Worm (Caenorhabditis elegans) whole organism, late embryonic: ENCODE measurements around the gene nmt-1.
A peak's percentile ranks its signal among the peaks of the same experiment; 100 is the strongest.

Source experiments
- F13H6.1 ChIP-seq: sonication (generic microtip); optimal IDR thresholded peaks from 2 replicates; lab custom pipeline; 2016; ENCODE audit warnings: missing genetic modification characterization, missing compliant biosample characterization
- K02D7.2 ChIP-seq: sonication (generic microtip); optimal IDR thresholded peaks from 2 replicates; lab custom pipeline; 2017; ENCODE audit warnings: mild to moderate bottlenecking, missing genetic modification characterization, missing compliant biosample characterization
- K09A11.1 ChIP-seq: sonication (generic microtip); optimal IDR thresholded peaks from 2 replicates; lab custom pipeline; 2017; ENCODE audit warnings: antibody characterized with exemption, mild to moderate bottlenecking, missing genetic modification characterization, missing compliant biosample characterization; ENCODE audit not compliant: insufficient read depth
- T23F11.4 ChIP-seq: fragments of 200-800 bp; sonication (Bioruptor generic); optimal IDR thresholded peaks from 2 replicates; lab custom pipeline; 2018; ENCODE audit warnings: mild to moderate bottlenecking, missing genetic modification characterization, missing compliant biosample characterization
- Y22D7AL.16 ChIP-seq: sonication (generic microtip); optimal IDR thresholded peaks from 2 replicates; lab custom pipeline; 2016; ENCODE audit warnings: missing genetic modification characterization, missing compliant biosample characterization
- ama-1 ChIP-seq: fragments of 150-350 bp; optimal IDR thresholded peaks from 2 replicates; lab custom pipeline; 2014
- ceh-14 ChIP-seq: sonication (generic microtip); optimal IDR thresholded peaks from 2 replicates; lab custom pipeline; 2016; ENCODE audit warnings: missing genotype, missing genetic modification characterization, missing compliant biosample characterization
- ceh-2 ChIP-seq: sonication (generic microtip); optimal IDR thresholded peaks from 2 replicates; lab custom pipeline; 2016; ENCODE audit warnings: missing genotype, missing genetic modification characterization, missing compliant biosample characterization
- ceh-24 ChIP-seq: sonication (generic microtip); optimal IDR thresholded peaks from 2 replicates; lab custom pipeline; 2016; ENCODE audit warnings: mild to moderate bottlenecking, missing genetic modification characterization, missing compliant biosample characterization
- ceh-31 ChIP-seq: sonication (generic microtip); optimal IDR thresholded peaks from 2 replicates; lab custom pipeline; 2016; ENCODE audit warnings: missing genetic modification characterization, missing compliant biosample characterization
- ceh-45 ChIP-seq: fragments of 200-800 bp; sonication (Bioruptor generic); IDR thresholded peaks from 2 replicates; pipeline ENCODE4 v1.3.6; 2022; ENCODE audit warnings: missing genetic modification reagents, missing genetic modification characterization, missing compliant biosample characterization
- ceh-48 ChIP-seq: sonication (generic microtip); optimal IDR thresholded peaks from 2 replicates; lab custom pipeline; 2016; ENCODE audit warnings: missing genetic modification characterization, inconsistent platforms, missing compliant biosample characterization
- ceh-9 ChIP-seq: sonication (generic microtip); optimal IDR thresholded peaks from 2 replicates; lab custom pipeline; 2016; ENCODE audit warnings: mild to moderate bottlenecking, missing genetic modification characterization, inconsistent platforms, missing compliant biosample characterization
- che-1 ChIP-seq: sonication (generic microtip); optimal IDR thresholded peaks from 2 replicates; lab custom pipeline; 2016; ENCODE audit warnings: mild to moderate bottlenecking, missing genetic modification characterization, missing compliant biosample characterization
- dmd-4 ChIP-seq: sonication (generic microtip); optimal IDR thresholded peaks from 2 replicates; lab custom pipeline; 2016; ENCODE audit warnings: borderline replicate concordance, missing genetic modification characterization, missing compliant biosample characterization
- elt-4 ChIP-seq: sonication (generic microtip); optimal IDR thresholded peaks from 2 replicates; lab custom pipeline; 2016; ENCODE audit warnings: missing genetic modification characterization, missing compliant biosample characterization
- ets-4 ChIP-seq: sonication (generic microtip); optimal IDR thresholded peaks from 2 replicates; lab custom pipeline; 2016; ENCODE audit warnings: missing genetic modification characterization, missing compliant biosample characterization
- hlh-6 ChIP-seq: sonication (generic microtip); optimal IDR thresholded peaks from 2 replicates; lab custom pipeline; 2016; ENCODE audit warnings: missing genotype, missing genetic modification characterization, missing compliant biosample characterization
- hlh-8 ChIP-seq: sonication (generic microtip); optimal IDR thresholded peaks from 2 replicates; lab custom pipeline; 2016; ENCODE audit warnings: missing genotype, missing genetic modification characterization, missing compliant biosample characterization
- lim-6 ChIP-seq: sonication (generic microtip); optimal IDR thresholded peaks from 2 replicates; lab custom pipeline; 2016; ENCODE audit warnings: missing genetic modification characterization, missing compliant biosample characterization
- nfya-1 ChIP-seq: sonication (generic microtip); optimal IDR thresholded peaks from 2 replicates; lab custom pipeline; 2017; ENCODE audit warnings: missing genetic modification characterization, mild to moderate bottlenecking, missing compliant biosample characterization, antibody characterized with exemption, moderate library complexity
- nhr-11 ChIP-seq: fragments of 150-350 bp; optimal IDR thresholded peaks from 2 replicates; lab custom pipeline; 2014; ENCODE audit warnings: missing biosample characterization, missing genetic modification characterization
- nhr-232 ChIP-seq: sonication (generic microtip); optimal IDR thresholded peaks from 2 replicates; lab custom pipeline; 2016; ENCODE audit warnings: missing genetic modification characterization, missing compliant biosample characterization
- npax-4 ChIP-seq: sonication (generic microtip); optimal IDR thresholded peaks from 2 replicates; lab custom pipeline; 2016; ENCODE audit warnings: missing genetic modification characterization, missing compliant biosample characterization
- odd-2 ChIP-seq: sonication (generic microtip); optimal IDR thresholded peaks from 2 replicates; lab custom pipeline; 2017; ENCODE audit warnings: antibody characterized with exemption, mild to moderate bottlenecking, missing genetic modification characterization, missing compliant biosample characterization
- pat-9 ChIP-seq: fragments of 200-800 bp; sonication (Bioruptor generic); optimal IDR thresholded peaks from 2 replicates; lab custom pipeline; 2018; ENCODE audit warnings: mild to moderate bottlenecking, missing genetic modification characterization, moderate library complexity, missing compliant biosample characterization
- pax-1 ChIP-seq: fragments of 150-350 bp; optimal IDR thresholded peaks from 2 replicates; lab custom pipeline; 2014; ENCODE audit warnings: missing biosample characterization, missing genetic modification characterization
- pha-2 ChIP-seq: sonication (generic microtip); optimal IDR thresholded peaks from 2 replicates; lab custom pipeline; 2017; ENCODE audit warnings: mild to moderate bottlenecking, missing genetic modification characterization, missing compliant biosample characterization
- pqm-1 ChIP-seq: sonication (generic microtip); optimal IDR thresholded peaks from 2 replicates; lab custom pipeline; 2016; ENCODE audit warnings: missing genetic modification characterization, missing compliant biosample characterization
- pros-1 ChIP-seq: fragments of 150-350 bp; optimal IDR thresholded peaks from 2 replicates; lab custom pipeline; 2014; ENCODE audit warnings: missing biosample characterization, missing genetic modification reagents, missing genetic modification characterization
- sdc-2 ChIP-seq: sonication (generic microtip); optimal IDR thresholded peaks from 2 replicates; lab custom pipeline; 2016; ENCODE audit warnings: missing genotype, missing genetic modification characterization, missing compliant biosample characterization
- sox-2 ChIP-seq: fragments of 200-800 bp; sonication (Bioruptor generic); IDR thresholded peaks from 2 replicates; pipeline ENCODE4 v1.3.6; 2022; ENCODE audit warnings: missing genetic modification reagents, missing genetic modification characterization, missing compliant biosample characterization
- sox-4 ChIP-seq: sonication (generic microtip); optimal IDR thresholded peaks from 2 replicates; lab custom pipeline; 2017; ENCODE audit warnings: mild to moderate bottlenecking, missing genetic modification characterization, inconsistent platforms, missing compliant biosample characterization
- syd-9 ChIP-seq: sonication (generic microtip); optimal IDR thresholded peaks from 2 replicates; lab custom pipeline; 2016; ENCODE audit warnings: mild to moderate bottlenecking, missing genetic modification characterization, moderate library complexity, missing compliant biosample characterization
- tbx-2 ChIP-seq: sonication (generic microtip); optimal IDR thresholded peaks from 2 replicates; lab custom pipeline; 2016; ENCODE audit warnings: missing genetic modification characterization, missing compliant biosample characterization
- unc-3 ChIP-seq, 2 experiments: fragments of 200-800 bp in 1 of 2; sonication (Bioruptor generic) in 1 of 2; sonication (generic microtip) in 1 of 2; conservative IDR thresholded peaks in 1 of 2; optimal IDR thresholded peaks in 1 of 2; 2 replicates each; pipeline versions ENCODE4 v1.3.6 to Lab custom; 2016 to 2022; ENCODE audit warnings: missing compliant biosample characterization in 2 of 2, missing genetic modification characterization in 2 of 2, missing genetic modification reagents in 1 of 2
- unc-42 ChIP-seq: sonication (generic microtip); optimal IDR thresholded peaks from 2 replicates; lab custom pipeline; 2016; ENCODE audit warnings: missing genotype, missing genetic modification characterization, missing compliant biosample characterization
- unc-55 ChIP-seq: sonication (generic microtip); optimal IDR thresholded peaks from 2 replicates; lab custom pipeline; 2017; ENCODE audit warnings: missing biosample characterization, missing genetic modification reagents, missing genetic modification characterization
- unc-86 ChIP-seq: sonication (generic microtip); optimal IDR thresholded peaks from 2 replicates; lab custom pipeline; 2016; ENCODE audit warnings: missing genetic modification characterization, missing compliant biosample characterization

The nmt-1 gene

DNA sequence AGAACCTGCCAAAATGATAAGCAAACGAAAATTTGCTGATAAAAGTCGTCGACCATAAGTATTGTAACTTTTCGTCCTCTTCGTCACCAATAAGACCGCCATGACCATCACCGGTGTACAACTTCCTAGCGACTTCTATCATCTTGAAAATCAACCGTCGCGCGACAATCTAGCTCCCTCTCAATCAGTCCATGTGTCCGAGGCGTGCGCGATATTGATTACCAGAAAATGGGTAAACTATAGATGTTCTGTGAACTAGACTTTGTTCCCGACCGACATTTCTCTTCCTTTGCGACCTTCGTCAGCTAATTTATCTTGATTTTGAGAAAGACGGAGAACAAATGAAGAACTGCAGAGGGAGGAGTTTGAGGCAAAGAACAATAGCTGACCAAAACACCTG is 29.2 kb upstream of the nmt-1 start:
- TF ChIP-seq tbx-2 (tag; lab: Kevin White, UChicago) (no peak), pha-2 (tag; lab: Kevin White, UChicago) (no peak)

DNA sequence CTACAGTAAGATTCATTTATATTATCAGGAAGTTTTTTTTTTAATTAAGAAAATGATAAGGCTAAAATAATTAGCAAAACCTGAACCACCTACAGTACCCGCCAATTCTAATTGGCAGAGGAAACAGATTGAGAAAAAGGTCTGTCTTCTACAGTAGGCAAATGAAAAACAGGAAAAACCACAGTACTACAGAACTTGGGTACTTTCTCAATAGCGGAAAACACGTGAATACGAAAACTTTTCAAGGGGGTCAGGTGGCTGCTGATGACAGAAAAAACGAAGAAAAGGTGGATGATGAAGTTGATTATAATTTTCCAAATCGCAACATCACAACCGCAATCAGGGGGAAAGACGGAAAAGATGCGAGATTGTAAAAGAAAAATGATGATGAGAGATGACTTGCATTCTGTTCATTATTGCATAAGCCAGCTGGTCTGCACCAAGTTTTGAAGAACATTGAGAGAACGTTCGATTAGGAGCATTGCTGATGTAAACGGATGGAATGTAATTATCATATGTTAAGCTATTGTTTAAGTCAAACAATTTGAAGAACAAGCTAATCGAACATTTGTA is 28.3 kb upstream of the nmt-1 start:
- TF ChIP-seq sox-2 (GFP tag; lab: Robert Waterston, UW): no peak
- no peak for TF ChIP-seq unc-42

DNA sequence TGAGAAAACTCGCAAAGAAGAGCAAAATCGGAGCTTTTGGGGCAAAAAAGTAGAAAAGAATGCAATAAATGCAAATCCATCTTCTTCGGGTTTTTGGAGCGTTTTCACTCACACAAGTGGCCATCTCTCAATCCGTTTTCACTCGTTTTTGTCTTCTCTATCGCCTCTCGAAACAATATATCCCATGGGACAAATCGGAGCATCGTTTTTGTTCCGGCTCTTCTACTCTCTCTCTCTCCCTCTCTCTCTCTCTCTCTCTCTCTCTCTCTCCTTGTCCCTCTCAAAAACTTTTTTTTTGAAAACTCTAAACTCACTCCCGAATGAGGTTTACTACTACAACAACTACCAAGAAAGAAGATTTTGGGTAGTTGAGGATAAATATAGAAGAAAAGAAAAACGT is 25.4 kb upstream of the nmt-1 start:
- TF ChIP-seq unc-3 (GFP tag; conservative IDR thresholded peaks at IDR 0.05; lab: Robert Waterston, UW) (no peak; the same call in 1 of the 2 replicates), unc-3 (tag; optimal IDR thresholded peaks at IDR 0.05; lab: Kevin White, UChicago) (peak; percentile 27), unc-42 (peak; percentile 7), dmd-4 (no peak), F13H6.1 (no peak)
- TF ChIP-seq, all 69 proteins: peak for 2

DNA sequence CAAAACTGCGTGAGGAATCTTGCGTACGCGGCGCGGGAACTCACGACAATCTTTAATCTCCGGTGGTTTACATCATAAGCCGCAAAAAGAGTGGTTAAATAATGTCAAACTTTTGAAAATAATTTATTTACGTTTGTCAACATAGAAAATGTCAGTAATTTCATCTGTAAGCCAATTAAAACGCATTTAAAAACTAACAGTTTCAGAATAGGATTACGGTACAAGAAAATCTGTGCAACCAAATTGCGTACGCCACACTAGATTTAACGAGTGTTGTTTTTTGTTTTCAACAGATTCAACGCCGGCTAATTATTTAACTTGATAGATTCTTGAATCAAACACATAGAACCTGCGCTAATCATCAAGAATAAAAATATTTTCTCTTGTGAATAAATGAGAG is 24.7 kb upstream of the nmt-1 start:
- no peak for TF ChIP-seq ceh-45 (GFP tag; lab: Robert Waterston, UW)
- no peak for TF ChIP-seq ceh-24 (tag; lab: Kevin White, UChicago)
- TF ChIP-seq ceh-48 (tag; lab: Kevin White, UChicago): no peak
- no peak for TF ChIP-seq nhr-232 (tag; lab: Kevin White, UChicago)
- no peak for TF ChIP-seq ceh-14 (tag; lab: Kevin White, UChicago)
- TF ChIP-seq nhr-11 (tag; lab: Kevin White, UChicago): no peak
- no peak for TF ChIP-seq ceh-9 (tag; lab: Kevin White, UChicago)
- no peak for TF ChIP-seq Y22D7AL.16 (tag; lab: Kevin White, UChicago)
- TF ChIP-seq odd-2 (tag; lab: Kevin White, UChicago): no peak
- no peak for TF ChIP-seq hlh-6 (tag; lab: Kevin White, UChicago)
- no peak for TF ChIP-seq ama-1

DNA sequence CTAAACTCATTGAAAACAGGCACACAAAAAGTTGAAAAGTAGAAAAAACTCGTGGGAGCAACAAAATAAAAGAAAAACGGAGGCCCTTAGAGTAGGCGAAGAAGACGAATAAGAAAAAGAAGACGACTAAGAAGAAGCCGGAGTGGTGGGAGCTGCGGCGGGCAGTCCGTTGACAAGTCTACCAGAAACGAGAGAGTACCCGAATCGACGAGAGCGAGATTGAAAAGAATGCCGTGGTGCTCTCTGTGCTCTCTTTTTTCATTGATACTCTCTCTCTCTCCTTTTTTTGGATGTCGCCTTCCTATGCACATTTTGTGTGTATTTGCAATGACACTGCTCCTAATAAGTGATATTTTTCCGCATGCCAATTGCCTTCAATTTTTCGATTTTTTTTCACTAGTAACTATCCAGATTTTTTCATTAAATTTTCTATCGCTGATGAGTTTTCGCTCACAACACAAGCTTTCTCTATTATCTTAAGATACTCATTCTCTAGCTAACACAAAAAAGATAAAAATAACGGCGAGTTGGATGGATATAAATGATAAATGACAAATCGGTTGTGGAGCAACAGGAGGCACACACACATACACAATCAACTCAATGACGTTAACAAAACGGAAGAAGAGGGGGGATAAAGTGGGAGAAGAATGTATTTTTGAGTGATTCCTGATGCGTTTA is 23.9 kb upstream of the nmt-1 start:
- peak; percentile 24 for TF ChIP-seq ceh-31
- TF ChIP-seq elt-4 (tag; lab: Kevin White, UChicago): no peak
- TF ChIP-seq unc-42: peak; percentile 49
- TF ChIP-seq hlh-6 (tag; lab: Kevin White, UChicago): peak; percentile 11
- no peak for TF ChIP-seq pax-1 (tag; lab: Kevin White, UChicago)
- no peak for TF ChIP-seq tbx-2 (tag; lab: Kevin White, UChicago)
- peak; percentile 43 for TF ChIP-seq nfya-1 (tag; lab: Kevin White, UChicago)

DNA sequence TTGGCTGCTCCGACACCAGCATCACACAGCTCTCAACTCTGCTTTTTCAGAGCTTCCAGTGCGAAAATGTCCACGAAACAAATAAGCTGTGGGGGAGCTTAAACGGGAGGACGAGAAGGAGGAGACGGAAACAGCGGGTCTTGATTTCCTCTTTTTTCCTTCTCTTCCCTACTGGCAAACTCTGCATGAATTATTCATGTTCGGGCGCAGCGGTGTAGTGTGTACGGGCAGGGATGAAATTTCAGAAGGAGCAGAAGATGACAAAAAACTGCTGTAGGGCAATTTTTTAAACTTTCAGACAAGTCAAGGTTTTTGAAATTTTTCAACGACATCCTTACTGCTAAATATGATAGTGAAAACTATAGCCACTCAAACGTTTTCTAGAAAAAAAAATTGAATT is 23.2 kb upstream of the nmt-1 start:
- TF ChIP-seq npax-4 (tag; lab: Kevin White, UChicago) (no peak), F13H6.1 (no peak), unc-86 (tag; lab: Kevin White, UChicago) (peak; percentile 17), ceh-31 (no peak), che-1 (no peak)

DNA sequence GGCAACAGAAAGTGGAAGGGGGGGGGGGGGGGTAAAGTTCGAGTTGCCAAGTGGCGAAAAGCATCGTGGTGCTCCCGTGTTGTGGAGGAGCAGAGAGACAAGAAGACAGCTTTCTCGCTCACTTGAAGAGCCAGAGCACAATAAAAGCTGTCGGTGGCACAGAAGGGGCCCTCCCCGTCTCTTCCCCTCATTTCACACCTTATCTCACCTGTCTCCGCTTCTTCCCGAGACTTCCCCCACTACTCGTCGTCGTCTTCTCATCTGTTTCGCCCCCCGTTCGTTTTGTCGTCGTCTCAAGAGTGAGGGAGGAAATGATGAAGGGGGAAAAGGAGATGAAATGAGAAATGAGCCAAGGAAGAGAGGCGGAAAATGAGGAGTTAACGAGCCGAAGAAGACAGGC is 22.3 kb upstream of the nmt-1 start:
- TF ChIP-seq tbx-2 (tag; lab: Kevin White, UChicago) (peak; percentile 73), K02D7.2 (tag; lab: Kevin White, UChicago) (no peak), K09A11.1 (tag; lab: Kevin White, UChicago) (no peak), ets-4 (tag; lab: Kevin White, UChicago) (no peak), Y22D7AL.16 (tag; lab: Kevin White, UChicago) (no peak), pax-1 (tag; lab: Kevin White, UChicago) (no peak), syd-9 (tag; lab: Kevin White, UChicago) (no peak), pros-1 (tag; lab: Kevin White, UChicago) (no peak), ceh-31 (peak; percentile 40), ceh-48 (tag; lab: Kevin White, UChicago) (no peak), pqm-1 (tag; lab: Kevin White, UChicago) (no peak), ama-1 (no peak), hlh-8 (tag; lab: Kevin White, UChicago) (no peak), sox-4 (tag; lab: Kevin White, UChicago) (peak; percentile 41), lim-6 (tag; lab: Kevin White, UChicago) (no peak), unc-55 (GFP tag; lab: Kevin White, UChicago) (peak; percentile 36), ceh-24 (tag; lab: Kevin White, UChicago) (no peak), sdc-2 (tag; lab: Kevin White, UChicago) (peak; percentile 28), pat-9 (tag; lab: Kevin White, UChicago) (peak; percentile 35), T23F11.4 (GFP tag; lab: Kevin White, UChicago) (no peak), ceh-2 (tag; lab: Kevin White, UChicago) (no peak)
